Fruit fly (Drosophila melanogaster) whole organism, adult: ENCODE data around the gene CG5885.

Experiments used
- CG7045 ChIP-seq: fragments of 200-800 bp; sonication (Bioruptor generic); optimal IDR thresholded peaks from 2 replicates; lab custom pipeline; 2017; ENCODE audit warnings: missing biosample characterization, mild to moderate bottlenecking, missing genetic modification characterization
- toe ChIP-seq: fragments of 200-800 bp; sonication (Bioruptor generic); optimal IDR thresholded peaks from 2 replicates; lab custom pipeline; 2016; ENCODE audit warnings: missing biosample characterization, missing genetic modification characterization

- TF ChIP-seq toe (GFP tag; lab: Kevin White, UChicago), result no peak
- no peak for TF ChIP-seq CG7045 (GFP tag; lab: Kevin White, UChicago)
These were observed 27.0 kb upstream of the CG5885 start for dm6 chr2L:9945086-9945485.
